Worm (Caenorhabditis elegans): ENCODE measurements around the gene sir-2.2.

The sir-2.2 gene

ce11 chrX:13328034-13328433, at the start of gene sir-2.2:
Gene sir-2.2, plus strand, starts transcription at chrX:13328067.
- TF ChIP-seq hmg-4 (GFP tag; optimal IDR thresholded peaks at IDR 0.05) = no peak
- TF ChIP-seq hmbx-1 (tag; optimal IDR thresholded peaks at IDR 0.05) = no peak
- TF ChIP-seq ama-1 (optimal IDR thresholded peaks at IDR 0.05) = no peak
- TF ChIP-seq tbx-11 (GFP tag; IDR thresholded peaks at IDR 0.05) = no peak
- no peak for TF ChIP-seq hnd-1 (tag; optimal IDR thresholded peaks at IDR 0.05)
- no peak for TF ChIP-seq ceh-36 (tag; optimal IDR thresholded peaks at IDR 0.05)
- no peak for TF ChIP-seq flt-1 (GFP tag; IDR thresholded peaks at IDR 0.05)
- no peak for TF ChIP-seq sea-1 (GFP tag; conservative IDR thresholded peaks at IDR 0.05)
- no peak for TF ChIP-seq scrt-1 (GFP tag; IDR thresholded peaks at IDR 0.05)
- TF ChIP-seq F13C5.2 (tag; optimal IDR thresholded peaks at IDR 0.05) = no peak
- TF ChIP-seq ceh-13 (GFP tag; optimal IDR thresholded peaks at IDR 0.05) = no peak
- no peak for TF ChIP-seq B0310.2 (tag; optimal IDR thresholded peaks at IDR 0.05)
- no peak for TF ChIP-seq tra-4 (tag; optimal IDR thresholded peaks at IDR 0.05)
- no peak for TF ChIP-seq tbx-37 (GFP tag; conservative IDR thresholded peaks at IDR 0.05)

- TF ChIP-seq pes-1 (GFP tag; IDR thresholded peaks at IDR 0.05) (no peak), tbx-37 (GFP tag; conservative IDR thresholded peaks at IDR 0.05) (no peak), sea-1 (GFP tag; conservative IDR thresholded peaks at IDR 0.05) (no peak), tra-4 (tag; optimal IDR thresholded peaks at IDR 0.05) (no peak), ceh-36 (tag; optimal IDR thresholded peaks at IDR 0.05) (no peak), flt-1 (GFP tag; IDR thresholded peaks at IDR 0.05) (no peak), B0310.2 (tag; optimal IDR thresholded peaks at IDR 0.05) (no peak), tbx-11 (GFP tag; IDR thresholded peaks at IDR 0.05) (no peak), F13C5.2 (tag; optimal IDR thresholded peaks at IDR 0.05) (no peak), ceh-13 (GFP tag; optimal IDR thresholded peaks at IDR 0.05) (no peak), ama-1 (optimal IDR thresholded peaks at IDR 0.05) (no peak), hmbx-1 (tag; optimal IDR thresholded peaks at IDR 0.05) (no peak), scrt-1 (GFP tag; IDR thresholded peaks at IDR 0.05) (no peak), ets-7 (tag; optimal IDR thresholded peaks at IDR 0.05) (no peak)
These were observed 49.0 kb upstream of the sir-2.2 start, which contains the start of gene phf-33 for ce11 chrX:13278876-13279275. Gene phf-33, minus strand, starts transcription at chrX:13278976.

- TF ChIP-seq ets-7 (tag; optimal IDR thresholded peaks at IDR 0.05) = no peak
- no peak for TF ChIP-seq tbx-11 (GFP tag; IDR thresholded peaks at IDR 0.05)
- no peak for TF ChIP-seq F13C5.2 (tag; optimal IDR thresholded peaks at IDR 0.05)
- TF ChIP-seq pes-1 (GFP tag; IDR thresholded peaks at IDR 0.05) = no peak
- TF ChIP-seq aly-1 (tag; optimal IDR thresholded peaks at IDR 0.05) = no peak
- no peak for TF ChIP-seq tra-4 (tag; optimal IDR thresholded peaks at IDR 0.05)
- no peak for TF ChIP-seq flt-1 (GFP tag; IDR thresholded peaks at IDR 0.05)
- no peak for TF ChIP-seq ceh-13 (GFP tag; optimal IDR thresholded peaks at IDR 0.05)
- TF ChIP-seq hmbx-1 (tag; optimal IDR thresholded peaks at IDR 0.05) = no peak
- TF ChIP-seq ceh-36 (tag; optimal IDR thresholded peaks at IDR 0.05) = no peak
- TF ChIP-seq sea-1 (GFP tag; conservative IDR thresholded peaks at IDR 0.05) = no peak
- no peak for TF ChIP-seq tbx-37 (GFP tag; conservative IDR thresholded peaks at IDR 0.05)
- TF ChIP-seq scrt-1 (GFP tag; IDR thresholded peaks at IDR 0.05) = no peak
- no peak for TF ChIP-seq ama-1 (optimal IDR thresholded peaks at IDR 0.05)
- TF ChIP-seq hmg-4 (GFP tag; optimal IDR thresholded peaks at IDR 0.05) = no peak
- no peak for TF ChIP-seq hnd-1 (tag; optimal IDR thresholded peaks at IDR 0.05)
- TF ChIP-seq B0310.2 (tag; optimal IDR thresholded peaks at IDR 0.05) = no peak
These were observed 44.4 kb upstream of the sir-2.2 start for ce11 chrX:13283462-13283861.

- TF ChIP-seq tra-4 (tag; optimal IDR thresholded peaks at IDR 0.05) (no peak), ceh-36 (tag; optimal IDR thresholded peaks at IDR 0.05) (no peak)
These were observed 43.8 kb upstream of the sir-2.2 start, which contains the start of gene cyp-14A4 for ce11 chrX:13284091-13284490. Gene cyp-14A4, minus strand, starts transcription at chrX:13284197.

ce11 chrX:13284618-13285017, 43.2 kb upstream of the sir-2.2 start:
- TF ChIP-seq aly-1 (tag; optimal IDR thresholded peaks at IDR 0.05) (no peak), B0310.2 (tag; optimal IDR thresholded peaks at IDR 0.05) (no peak), ama-1 (optimal IDR thresholded peaks at IDR 0.05) (no peak), scrt-1 (GFP tag; IDR thresholded peaks at IDR 0.05) (no peak), hmg-4 (GFP tag; optimal IDR thresholded peaks at IDR 0.05) (no peak), tra-4 (tag; optimal IDR thresholded peaks at IDR 0.05) (no peak), ceh-13 (GFP tag; optimal IDR thresholded peaks at IDR 0.05) (no peak), tbx-11 (GFP tag; IDR thresholded peaks at IDR 0.05) (no peak)

ce11 chrX:13286533-13286932, 41.3 kb upstream of the sir-2.2 start, which contains the start of gene R04D3.2:
Gene R04D3.2, minus strand, starts transcription at chrX:13286633.
- no peak for TF ChIP-seq sea-1 (GFP tag; conservative IDR thresholded peaks at IDR 0.05)

ce11 chrX:13288715-13289114, 39.2 kb upstream of the sir-2.2 start, which contains the start of gene R04D3.4:
Gene R04D3.4, minus strand, starts transcription at chrX:13288815.
- no peak for TF ChIP-seq ets-7 (tag; optimal IDR thresholded peaks at IDR 0.05)
- no peak for TF ChIP-seq scrt-1 (GFP tag; IDR thresholded peaks at IDR 0.05)
- no peak for TF ChIP-seq ceh-13 (GFP tag; optimal IDR thresholded peaks at IDR 0.05)
- TF ChIP-seq F13C5.2 (tag; optimal IDR thresholded peaks at IDR 0.05) = no peak
- TF ChIP-seq tra-4 (tag; optimal IDR thresholded peaks at IDR 0.05) = no peak
- no peak for TF ChIP-seq pes-1 (GFP tag; IDR thresholded peaks at IDR 0.05)
- no peak for TF ChIP-seq tbx-37 (GFP tag; conservative IDR thresholded peaks at IDR 0.05)
- TF ChIP-seq aly-1 (tag; optimal IDR thresholded peaks at IDR 0.05) = no peak
- no peak for TF ChIP-seq hnd-1 (tag; optimal IDR thresholded peaks at IDR 0.05)
- no peak for TF ChIP-seq ama-1 (optimal IDR thresholded peaks at IDR 0.05)
- no peak for TF ChIP-seq ceh-36 (tag; optimal IDR thresholded peaks at IDR 0.05)
- TF ChIP-seq B0310.2 (tag; optimal IDR thresholded peaks at IDR 0.05) = no peak
- TF ChIP-seq hmbx-1 (tag; optimal IDR thresholded peaks at IDR 0.05) = no peak
- TF ChIP-seq flt-1 (GFP tag; IDR thresholded peaks at IDR 0.05) = no peak

- TF ChIP-seq scrt-1 (GFP tag; IDR thresholded peaks at IDR 0.05) (no peak), ceh-13 (GFP tag; optimal IDR thresholded peaks at IDR 0.05) (no peak), aly-1 (tag; optimal IDR thresholded peaks at IDR 0.05) (no peak), hmg-4 (GFP tag; optimal IDR thresholded peaks at IDR 0.05) (no peak), ama-1 (optimal IDR thresholded peaks at IDR 0.05) (no peak), ets-7 (tag; optimal IDR thresholded peaks at IDR 0.05) (no peak), tra-4 (tag; optimal IDR thresholded peaks at IDR 0.05) (no peak), B0310.2 (tag; optimal IDR thresholded peaks at IDR 0.05) (no peak), tbx-37 (GFP tag; conservative IDR thresholded peaks at IDR 0.05) (no peak), flt-1 (GFP tag; IDR thresholded peaks at IDR 0.05) (no peak), sea-1 (GFP tag; conservative IDR thresholded peaks at IDR 0.05) (no peak), tbx-11 (GFP tag; IDR thresholded peaks at IDR 0.05) (no peak), pes-1 (GFP tag; IDR thresholded peaks at IDR 0.05) (no peak), F13C5.2 (tag; optimal IDR thresholded peaks at IDR 0.05) (no peak), ceh-36 (tag; optimal IDR thresholded peaks at IDR 0.05) (no peak), hmbx-1 (tag; optimal IDR thresholded peaks at IDR 0.05) (no peak), hnd-1 (tag; optimal IDR thresholded peaks at IDR 0.05) (no peak)
These were observed 37.3 kb upstream of the sir-2.2 start, which contains the start of gene R04D3.3 for ce11 chrX:13290531-13290930. Gene R04D3.3, minus strand, starts transcription at chrX:13290631.

Measured in whole organism, early embryonic.